Fruit fly (Drosophila melanogaster): ENCODE results near the gene CG31115.

CG31115 gene

dm6 chr3R:25004763-25005162, 32.0 kb upstream of the CG31115 start (continued):
- TF ChIP-seq wdn (GFP tag; IDR thresholded peaks at IDR 0.05) (no peak), CG1792 (GFP tag; optimal IDR thresholded peaks at IDR 0.05) (no peak), NK7.1 (GFP tag; optimal IDR thresholded peaks at IDR 0.05) (no peak), cas (GFP tag; IDR thresholded peaks at IDR 0.05) (no peak), CG9215 (GFP tag; IDR thresholded peaks at IDR 0.05) (0 out of 2 replicates have a peak, but pooled peaks have one; percentile 13), peb (GFP tag; IDR thresholded peaks at IDR 0.05) (no peak), HLH4C (GFP tag; IDR thresholded peaks at IDR 0.05; ENCODE audit: partially characterized antibody) (no peak), Xbp1 (GFP tag; optimal IDR thresholded peaks at IDR 0.05) (peak; percentile 72), Lim3 (GFP tag; IDR thresholded peaks at IDR 0.05) (no peak), CG8089 (GFP tag; optimal IDR thresholded peaks at IDR 0.05) (peak; percentile 19), CG2678 (tag; optimal IDR thresholded peaks at IDR 0.05) (peak; percentile 69), CG9609 (GFP tag; optimal IDR thresholded peaks at IDR 0.05) (peak; percentile 36), CG10654 (GFP tag; optimal IDR thresholded peaks at IDR 0.05) (peak; percentile 32), CG1233 (GFP tag; optimal IDR thresholded peaks at IDR 0.05) (peak; percentile 25), NFAT (GFP tag; IDR thresholded peaks at IDR 0.05) (no peak), crc (GFP tag; optimal IDR thresholded peaks at IDR 0.05) (peak; percentile 21), tap (tag; optimal IDR thresholded peaks at IDR 0.05) (peak; percentile 45), CG8924 (tag; optimal IDR thresholded peaks at IDR 0.05) (peak; percentile 35), CG34376 (GFP tag; optimal IDR thresholded peaks at IDR 0.05) (no peak), CG12659 (GFP tag; optimal IDR thresholded peaks at IDR 0.05) (peak; percentile 26), Asciz (GFP tag; optimal IDR thresholded peaks at IDR 0.05) (peak; percentile 16), cad (GFP tag; optimal IDR thresholded peaks at IDR 0.05) (no peak), Sox102F (GFP tag; optimal IDR thresholded peaks at IDR 0.05) (peak; percentile 70), ttk (GFP tag; IDR thresholded peaks at IDR 0.05) (0 out of 2 replicates have a peak, but pooled peaks have one; percentile 24), D19B (GFP tag; optimal IDR thresholded peaks at IDR 0.05) (no peak), onecut (GFP tag; IDR thresholded peaks at IDR 0.05) (0 out of 2 replicates have a peak, but pooled peaks have one; percentile 19), Opbp (GFP tag; IDR thresholded peaks at IDR 0.05; ENCODE audit: partially characterized antibody) (no peak), pan (optimal IDR thresholded peaks at IDR 0.05) (no peak), pan (GFP tag; optimal IDR thresholded peaks at IDR 0.05 in 1 of 2, IDR thresholded peaks at IDR 0.05 in 1 of 2) (peak in 1 of 2 experiments; percentile 66), CG10431 (GFP tag; optimal IDR thresholded peaks at IDR 0.05) (no peak), Dad (GFP tag; optimal IDR thresholded peaks at IDR 0.05) (peak; percentile 50), mam (GFP tag; optimal IDR thresholded peaks at IDR 0.05) (peak; percentile 43), nerfin-2 (GFP tag; IDR thresholded peaks at IDR 0.05; ENCODE audit: partially characterized antibody) (no peak), CG17186 (GFP tag; optimal IDR thresholded peaks at IDR 0.05) (no peak), wek (GFP tag; optimal IDR thresholded peaks at IDR 0.05) (no peak), jumu (GFP tag; optimal IDR thresholded peaks at IDR 0.05) (no peak), Xrp1 (GFP tag; IDR thresholded peaks at IDR 0.05) (no peak; the same call in none of the 2 replicates), CG17328 (GFP tag; IDR thresholded peaks at IDR 0.05) (peak; percentile 70), Eip74EF (GFP tag; optimal IDR thresholded peaks at IDR 0.05) (peak in 1 of 2 experiments; percentile 38), CG2116 (GFP tag; optimal IDR thresholded peaks at IDR 0.05) (no peak), Mes4 (GFP tag; optimal IDR thresholded peaks at IDR 0.05) (peak; percentile 51), jigr1 (GFP tag; IDR thresholded peaks at IDR 0.05) (no peak), dpn (GFP tag; optimal IDR thresholded peaks at IDR 0.05) (peak; percentile 49 to 70), sisA (GFP tag; IDR thresholded peaks at IDR 0.05) (peak; percentile 53), CG10147 (GFP tag; optimal IDR thresholded peaks at IDR 0.05) (no peak), Fer3 (tag; optimal IDR thresholded peaks at IDR 0.05) (peak; percentile 43), Ssrp (tag; optimal IDR thresholded peaks at IDR 0.05) (peak; percentile 30), ci (GFP tag; IDR thresholded peaks at IDR 0.05) (peak; percentile 80), pzg (GFP tag; optimal IDR thresholded peaks at IDR 0.05) (no peak), kay (GFP tag; optimal IDR thresholded peaks at IDR 0.05) (no peak), Tbp (GFP tag; optimal IDR thresholded peaks at IDR 0.05) (no peak)
